Fruit fly (Drosophila melanogaster) whole organism, embryonic: ENCODE data around the gene CG14402.

ENCODE experiments used
- CG10209 ChIP-seq: fragments of 200-800 bp; sonication (Bioruptor generic); optimal IDR thresholded peaks from 3 replicates; lab custom pipeline; 2017; ENCODE audit warnings: missing biosample characterization, mild to moderate bottlenecking, missing genetic modification characterization, missing genetic modification reagents
- CG11560 ChIP-seq: fragments of 200-800 bp; sonication (Bioruptor generic); IDR thresholded peaks from 3 replicates; pipeline ENCODE4 v1.3.6; 2022; ENCODE audit warnings: missing biosample characterization, missing genetic modification characterization
- CG1233 ChIP-seq: fragments of 200-800 bp; sonication (Bioruptor generic); optimal IDR thresholded peaks from 4 replicates; lab custom pipeline; 2018; ENCODE audit warnings: missing biosample characterization, mild to moderate bottlenecking, missing genetic modification characterization
- CG14014 ChIP-seq: fragments of 200-800 bp; sonication (Bioruptor generic); IDR thresholded peaks from 2 replicates; pipeline ENCODE4 v1.3.6; 2022; ENCODE audit warnings: missing biosample characterization, missing genetic modification characterization
- CG14710 ChIP-seq: fragments of 200-800 bp; sonication (Bioruptor generic); optimal IDR thresholded peaks from 3 replicates; lab custom pipeline; 2019; ENCODE audit warnings: missing biosample characterization, mild to moderate bottlenecking, missing genetic modification characterization, moderate library complexity
- CG15011 ChIP-seq: fragments of 200-800 bp; sonication (Bioruptor generic); optimal IDR thresholded peaks from 3 replicates; lab custom pipeline; 2018; ENCODE audit warnings: missing biosample characterization, mild to moderate bottlenecking, missing genetic modification characterization
- CG1602 ChIP-seq: fragments of 200-800 bp; sonication (Bioruptor generic); optimal IDR thresholded peaks from 3 replicates; lab custom pipeline; 2016; ENCODE audit warnings: missing biosample characterization, missing genetic modification characterization
- CG1603 ChIP-seq: fragments of 200-800 bp; sonication (Bioruptor generic); optimal IDR thresholded peaks from 2 replicates; lab custom pipeline; 2019; ENCODE audit warnings: missing biosample characterization, mild to moderate bottlenecking, missing genetic modification characterization, moderate library complexity
- CG18764 ChIP-seq: fragments of 200-800 bp; sonication (Bioruptor generic); optimal IDR thresholded peaks from 3 replicates; lab custom pipeline; 2016; ENCODE audit warnings: missing biosample characterization, missing genetic modification characterization
- CG2129 ChIP-seq: fragments of 200-800 bp; sonication (Bioruptor generic); IDR thresholded peaks from 2 replicates; pipeline ENCODE4 v1.3.6; 2022; ENCODE audit warnings: missing biosample characterization, missing genetic modification characterization; ENCODE audit not compliant: partially characterized antibody
- CG32767 ChIP-seq: fragments of 200-800 bp; sonication (Bioruptor generic); IDR thresholded peaks from 2 replicates; pipeline ENCODE4 v1.3.6; 2022; ENCODE audit warnings: missing biosample characterization, missing genetic modification characterization
- CG32772 ChIP-seq: fragments of 200-800 bp; sonication (Bioruptor generic); IDR thresholded peaks from 2 replicates; pipeline ENCODE4 v1.3.6; 2022; ENCODE audit warnings: missing biosample characterization, missing genetic modification characterization
- CG3281 ChIP-seq: fragments of 200-800 bp; sonication (Bioruptor generic); optimal IDR thresholded peaks from 3 replicates; lab custom pipeline; 2017; ENCODE audit warnings: missing biosample characterization, mild to moderate bottlenecking, missing genetic modification characterization
- CG33557 ChIP-seq: fragments of 200-800 bp; sonication (Bioruptor generic); optimal IDR thresholded peaks from 2 replicates; lab custom pipeline; 2019; ENCODE audit warnings: missing biosample characterization, mild to moderate bottlenecking, missing genetic modification characterization, moderate library complexity
- CG3838 ChIP-seq: fragments of 200-800 bp; sonication (Bioruptor generic); optimal IDR thresholded peaks from 3 replicates; lab custom pipeline; 2016; ENCODE audit warnings: missing biosample characterization, missing genetic modification characterization
- CG42726 ChIP-seq: fragments of 200-800 bp; sonication (Bioruptor generic); IDR thresholded peaks from 2 replicates; pipeline ENCODE4 v1.3.6; 2022; ENCODE audit warnings: missing biosample characterization, missing genetic modification characterization; ENCODE audit not compliant: partially characterized antibody
- CG4328 ChIP-seq: fragments of 200-800 bp; sonication (Bioruptor generic); optimal IDR thresholded peaks from 3 replicates; lab custom pipeline; 2017; ENCODE audit warnings: missing biosample characterization, missing genetic modification reagents, missing genetic modification characterization
- CG4360 ChIP-seq: fragments of 200-800 bp; sonication (Bioruptor generic); IDR thresholded peaks from 2 replicates; pipeline ENCODE4 v1.3.6; 2022; ENCODE audit warnings: missing biosample characterization, missing genetic modification characterization
- CG4820 ChIP-seq: fragments of 200-800 bp; sonication (Bioruptor generic); optimal IDR thresholded peaks from 3 replicates; lab custom pipeline; 2016; ENCODE audit warnings: missing biosample characterization, missing genetic modification characterization
- CG5245 ChIP-seq: fragments of 200-800 bp; sonication (Bioruptor generic); optimal IDR thresholded peaks from 3 replicates; lab custom pipeline; 2016; ENCODE audit warnings: missing biosample characterization, missing genetic modification characterization
- CG6683 ChIP-seq: fragments of 200-800 bp; sonication (Bioruptor generic); optimal IDR thresholded peaks from 2 replicates; lab custom pipeline; 2017; ENCODE audit warnings: missing biosample characterization, mild to moderate bottlenecking, missing genetic modification characterization, missing genetic modification reagents
- CG7928 ChIP-seq: fragments of 200-800 bp; sonication (Bioruptor generic); optimal IDR thresholded peaks from 2 replicates; lab custom pipeline; 2017; ENCODE audit warnings: missing biosample characterization, mild to moderate bottlenecking, missing genetic modification characterization
- CG8359 ChIP-seq: fragments of 200-800 bp; sonication (Bioruptor generic); optimal IDR thresholded peaks from 2 replicates; lab custom pipeline; 2017; ENCODE audit warnings: missing biosample characterization, mild to moderate bottlenecking, missing genetic modification characterization, borderline replicate concordance
- CG9797 ChIP-seq: fragments of 200-800 bp; sonication (Bioruptor generic); optimal IDR thresholded peaks from 3 replicates; lab custom pipeline; 2018; ENCODE audit warnings: missing biosample characterization, mild to moderate bottlenecking, missing genetic modification characterization
- CG9932 ChIP-seq: fragments of 200-800 bp; sonication (Bioruptor generic); IDR thresholded peaks from 2 replicates; pipeline ENCODE4 v1.3.6; 2022; ENCODE audit warnings: missing biosample characterization, missing genetic modification characterization
- CkIIα-i1 ChIP-seq: fragments of 200-800 bp; sonication (Bioruptor generic); IDR thresholded peaks from 2 replicates; pipeline ENCODE4 v1.3.6; 2022; ENCODE audit warnings: missing biosample characterization, missing genetic modification characterization
- Dbx ChIP-seq: fragments of 200-800 bp; sonication (Bioruptor generic); IDR thresholded peaks from 3 replicates; pipeline ENCODE4 v1.3.6; 2022; ENCODE audit warnings: missing biosample characterization, missing genetic modification characterization
- HLH3B ChIP-seq: fragments of 200-800 bp; sonication (Bioruptor generic); IDR thresholded peaks from 2 replicates; pipeline ENCODE4 v1.3.6; 2022; ENCODE audit warnings: missing biosample characterization, missing genetic modification characterization
- HLH54F ChIP-seq: fragments of 200-800 bp; sonication (Bioruptor generic); optimal IDR thresholded peaks from 3 replicates; lab custom pipeline; 2016; ENCODE audit warnings: missing biosample characterization, missing genetic modification characterization
- Jarid2 ChIP-seq: fragments of 200-800 bp; sonication (Bioruptor generic); optimal IDR thresholded peaks from 3 replicates; lab custom pipeline; 2017; ENCODE audit warnings: mild to moderate bottlenecking, missing biosample characterization, missing genetic modification reagents, missing genetic modification characterization
- Med ChIP-seq: fragments of 200-800 bp; sonication (Bioruptor generic); peaks from one replicate; lab custom pipeline; 2016; ENCODE audit warnings: missing biosample characterization, missing genetic modification characterization, mild to moderate bottlenecking, inconsistent platforms, moderate library complexity
- NC2β ChIP-seq: fragments of 200-800 bp; sonication (Bioruptor generic); optimal IDR thresholded peaks from 2 replicates; lab custom pipeline; 2016; ENCODE audit warnings: missing biosample characterization, missing genetic modification characterization
- Neu2 ChIP-seq: fragments of 200-800 bp; sonication (Bioruptor generic); optimal IDR thresholded peaks from 3 replicates; lab custom pipeline; 2016; ENCODE audit warnings: missing biosample characterization, missing genetic modification characterization, borderline replicate concordance
- Oaz ChIP-seq: fragments of 200-800 bp; sonication (Bioruptor generic); IDR thresholded peaks from 2 replicates; pipeline ENCODE4 v1.3.6; 2022; ENCODE audit warnings: missing biosample characterization, missing genetic modification characterization
- Sox102F ChIP-seq: fragments of 200-800 bp; sonication (Bioruptor generic); optimal IDR thresholded peaks from 2 replicates; lab custom pipeline; 2018; ENCODE audit warnings: missing biosample characterization, mild to moderate bottlenecking, missing genetic modification characterization, moderate library complexity
- YL-1 ChIP-seq: fragments of 200-800 bp; sonication (Bioruptor generic); optimal IDR thresholded peaks from 3 replicates; lab custom pipeline; 2017; ENCODE audit warnings: missing biosample characterization, mild to moderate bottlenecking, missing genetic modification characterization
- br ChIP-seq: fragments of >200 bp; optimal IDR thresholded peaks from 2 replicates; lab custom pipeline; 2017
- cas ChIP-seq: fragments of 200-800 bp; sonication (Bioruptor generic); IDR thresholded peaks from 2 replicates; pipeline ENCODE4 v1.3.6; 2022; ENCODE audit warnings: missing biosample characterization, missing genetic modification characterization
- fd102C ChIP-seq: fragments of 200-800 bp; sonication (Bioruptor generic); optimal IDR thresholded peaks from 2 replicates; lab custom pipeline; 2018; ENCODE audit warnings: missing biosample characterization, mild to moderate bottlenecking, missing genetic modification characterization, moderate library complexity
- grn ChIP-seq: fragments of 200-800 bp; sonication (Bioruptor generic); optimal IDR thresholded peaks from 3 replicates; lab custom pipeline; 2017; ENCODE audit warnings: missing biosample characterization, missing genetic modification characterization
- gro ChIP-seq: fragments of 200-800 bp; sonication (Bioruptor generic); optimal IDR thresholded peaks from 2 replicates; lab custom pipeline; 2016; ENCODE audit warnings: missing biosample characterization, missing genetic modification characterization
- gt ChIP-seq: fragments of 200-800 bp; sonication (Bioruptor generic); IDR thresholded peaks from 2 replicates; pipeline ENCODE4 v1.3.6; 2022; ENCODE audit warnings: missing biosample characterization, missing genetic modification characterization
- maf-S ChIP-seq: fragments of 200-800 bp; sonication (Bioruptor generic); optimal IDR thresholded peaks from 2 replicates; lab custom pipeline; 2016; ENCODE audit warnings: missing biosample characterization, missing genetic modification characterization
- onecut ChIP-seq: fragments of 200-800 bp; sonication (Bioruptor generic); IDR thresholded peaks from 2 replicates; pipeline ENCODE4 v1.3.6; 2022; ENCODE audit warnings: missing biosample characterization, missing genetic modification characterization
- pan ChIP-seq, 4 experiments: fragments of >200 bp in 3 of 4; fragments of 200-800 bp in 1 of 4; sonication (Bioruptor generic) in 1 of 4; optimal IDR thresholded peaks in 3 of 4; IDR thresholded peaks in 1 of 4; 2 replicates each; pipeline versions ENCODE4 v1.3.6 to Lab custom; 2017 to 2022; ENCODE audit warnings: missing biosample characterization in 2 of 4, missing genetic modification characterization in 2 of 4, mixed read lengths in 1 of 4
- phol ChIP-seq: fragments of 200-800 bp; sonication (Bioruptor generic); optimal IDR thresholded peaks from 3 replicates; lab custom pipeline; 2018; ENCODE audit warnings: missing biosample characterization, mild to moderate bottlenecking, missing genetic modification characterization, moderate library complexity
- rib ChIP-seq: fragments of 200-800 bp; sonication (Bioruptor generic); IDR thresholded peaks from 2 replicates; pipeline ENCODE4 v1.3.6; 2022; ENCODE audit warnings: missing biosample characterization, missing genetic modification characterization
- slbo ChIP-seq: fragments of 200-800 bp; sonication (Bioruptor generic); IDR thresholded peaks from 2 replicates; pipeline ENCODE4 v1.3.6; 2022; ENCODE audit warnings: missing biosample characterization, missing genetic modification characterization
- zf30C ChIP-seq: fragments of 200-800 bp; sonication (Bioruptor generic); optimal IDR thresholded peaks from 3 replicates; lab custom pipeline; 2018; ENCODE audit warnings: missing biosample characterization, mild to moderate bottlenecking, missing genetic modification characterization

The CG14402 gene

DNA sequence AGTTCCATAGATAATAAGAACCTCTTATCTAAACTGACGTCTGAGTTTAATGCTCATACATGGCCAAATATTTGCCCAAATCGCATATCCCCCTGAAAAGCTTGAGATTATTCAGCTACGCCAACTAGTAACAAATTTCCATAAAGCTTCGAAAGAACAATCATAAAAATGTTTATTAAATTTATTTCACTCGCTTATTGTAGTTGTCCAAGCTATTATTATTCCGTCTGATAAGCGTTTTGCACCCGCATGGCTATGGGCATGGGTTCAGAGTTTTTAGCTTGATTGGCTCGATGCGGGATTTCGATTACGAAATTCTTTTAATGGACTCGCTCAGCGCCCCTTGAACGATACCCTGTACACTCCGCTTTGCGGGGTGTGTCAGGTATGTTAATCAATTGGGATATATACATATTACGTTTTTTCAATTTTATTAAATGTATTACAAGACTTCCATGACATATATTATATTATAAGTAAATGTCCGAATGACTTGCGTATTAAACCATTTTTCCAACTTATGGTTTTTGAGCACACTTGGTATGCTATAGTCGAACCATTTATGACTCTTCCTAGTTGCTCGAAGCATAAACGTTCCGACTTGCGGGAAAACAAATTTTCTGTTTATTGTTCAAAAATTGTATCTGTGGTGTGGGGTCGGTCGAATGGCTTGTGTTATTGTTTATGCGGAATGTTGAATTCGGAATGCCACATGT, 43.3 kb upstream of the CG14402 start (continued):
- peak; percentile 96 for TF ChIP-seq CG10209 (GFP tag; lab: Kevin White, UChicago)
- peak; percentile 86 for TF ChIP-seq Jarid2 (GFP tag; lab: Kevin White, UChicago)
- TF ChIP-seq CG4328 (GFP tag; lab: Kevin White, UChicago), result peak; percentile 88
- peak; percentile 88 for TF ChIP-seq CG18764 (GFP tag; lab: Kevin White, UChicago)
- TF ChIP-seq CG3838 (GFP tag; lab: Kevin White, UChicago), result peak; percentile 77
- no peak for TF ChIP-seq CG42726 (GFP tag; lab: Robert Waterston, UW)
- TF ChIP-seq CG11560, result peak; percentile 87
- peak; percentile 90 for TF ChIP-seq CG6683 (GFP tag; lab: Kevin White, UChicago)
- peak; percentile 75 for TF ChIP-seq gt (GFP tag; lab: Robert Waterston, UW)
- TF ChIP-seq CG33557, result peak; percentile 78
- TF ChIP-seq CG3281 (GFP tag; lab: Kevin White, UChicago), result peak; percentile 96
- peak; percentile 96 for TF ChIP-seq CG14014 (GFP tag; lab: Robert Waterston, UW)
- TF ChIP-seq NC2β (GFP tag; lab: Kevin White, UChicago), result peak; percentile 78
- TF ChIP-seq pan (optimal IDR thresholded peaks at IDR 0.05; lab: Kevin White, UChicago), result no peak
- peak in 1 of 2 experiments; percentile 96 for TF ChIP-seq pan (GFP tag; optimal IDR thresholded peaks at IDR 0.05 in 1 of 2, IDR thresholded peaks at IDR 0.05 in 1 of 2)
- no peak for TF ChIP-seq zf30C (GFP tag; lab: Kevin White, UChicago)
- TF ChIP-seq br (lab: Kevin White, UChicago), result no peak
- peak; percentile 95 for TF ChIP-seq CG32767 (GFP tag; lab: Robert Waterston, UW)
- TF ChIP-seq Med (GFP tag; lab: Kevin White, UChicago), result peak; percentile 95
- TF ChIP-seq slbo (GFP tag; lab: Robert Waterston, UW), result peak; percentile 97
- peak; percentile 92 for TF ChIP-seq CG1233 (GFP tag; lab: Kevin White, UChicago)
- TF ChIP-seq CG2129 (GFP tag; lab: Robert Waterston, UW), result no peak
- peak; percentile 85 for TF ChIP-seq cas (GFP tag; lab: Robert Waterston, UW)
- TF ChIP-seq YL-1, result peak; percentile 62
- peak; percentile 35 for TF ChIP-seq CG9797 (GFP tag; lab: Kevin White, UChicago)
- TF ChIP-seq CG4360 (GFP tag; lab: Robert Waterston, UW), result peak; percentile 69; the same call in 1 of the 2 replicates
- TF ChIP-seq CG9932 (GFP tag; lab: Robert Waterston, UW), result peak; percentile 95
- TF ChIP-seq phol (tag; lab: Kevin White, UChicago), result peak; percentile 95
- TF ChIP-seq fd102C, result peak; percentile 65
- peak; percentile 91 for TF ChIP-seq HLH3B
- peak; percentile 89 for TF ChIP-seq CG5245 (GFP tag; lab: Kevin White, UChicago)
- peak; percentile 91 for TF ChIP-seq rib
- TF ChIP-seq CG15011 (GFP tag; lab: Kevin White, UChicago), result peak; percentile 94
- peak; percentile 96 for TF ChIP-seq Dbx
- TF ChIP-seq CG14710 (tag; lab: Kevin White, UChicago), result peak; percentile 92
- peak; percentile 90 for TF ChIP-seq CG4820 (GFP tag; lab: Kevin White, UChicago)
- peak; percentile 68 for TF ChIP-seq CG7928
- peak; percentile 96 for TF ChIP-seq CG1603 (tag; lab: Kevin White, UChicago)
- TF ChIP-seq grn, result peak; percentile 58
- peak; percentile 94 for TF ChIP-seq CG32772 (GFP tag; lab: Robert Waterston, UW)
- no peak for TF ChIP-seq Neu2 (GFP tag; lab: Kevin White, UChicago)
- peak; percentile 83 for TF ChIP-seq HLH54F (GFP tag; lab: Kevin White, UChicago)
- TF ChIP-seq CkIIα-i1, result peak; percentile 53; the same call in 1 of the 2 replicates
- TF ChIP-seq Oaz (GFP tag; lab: Robert Waterston, UW), result peak; percentile 90
- TF ChIP-seq onecut (GFP tag; lab: Robert Waterston, UW), result peak; percentile 82
- peak; percentile 76 for TF ChIP-seq maf-S (GFP tag; lab: Kevin White, UChicago)
- TF ChIP-seq gro (GFP tag; lab: Kevin White, UChicago), result peak; percentile 51
- TF ChIP-seq CG8359 (GFP tag; lab: Kevin White, UChicago), result peak; percentile 84
- TF ChIP-seq Sox102F (GFP tag; lab: Kevin White, UChicago), result peak; percentile 97
- peak; percentile 94 for TF ChIP-seq CG1602 (GFP tag; lab: Kevin White, UChicago)
